Worm (Caenorhabditis elegans) whole organism, L3 larva: Measurements from ENCODE around the gene cdc-25.2.

ENCODE experiments used
- R02D3.7 ChIP-seq: fragments of 150-350 bp; optimal IDR thresholded peaks from 2 replicates; lab custom pipeline; 2014; ENCODE audit warnings: missing biosample characterization, missing genetic modification characterization
- ZK546.5 ChIP-seq: sonication (generic microtip); optimal IDR thresholded peaks from 2 replicates; lab custom pipeline; 2017; ENCODE audit warnings: missing biosample characterization, missing genetic modification characterization
- ceh-16 ChIP-seq: sonication (generic microtip); optimal IDR thresholded peaks from 2 replicates; lab custom pipeline; 2017; ENCODE audit warnings: missing biosample characterization, missing genetic modification characterization
- ceh-28 ChIP-seq: fragments of 150-350 bp; optimal IDR thresholded peaks from 2 replicates; lab custom pipeline; 2014; ENCODE audit warnings: missing biosample characterization, missing genetic modification reagents, missing genetic modification characterization
- ceh-82 ChIP-seq: fragments of 150-350 bp; optimal IDR thresholded peaks from 2 replicates; lab custom pipeline; 2014; ENCODE audit warnings: missing biosample characterization, missing genetic modification characterization
- ceh-9 ChIP-seq: sonication (generic microtip); optimal IDR thresholded peaks from 2 replicates; lab custom pipeline; 2018; ENCODE audit warnings: missing biosample characterization, missing genetic modification characterization
- daf-12 ChIP-seq: fragments of 150-350 bp; optimal IDR thresholded peaks from 2 replicates; lab custom pipeline; 2014; ENCODE audit warnings: missing biosample characterization, missing genetic modification reagents, missing genetic modification characterization
- egl-27 ChIP-seq: sonication (generic microtip); optimal IDR thresholded peaks from 4 replicates; lab custom pipeline; 2017; ENCODE audit warnings: missing biosample characterization, missing genetic modification reagents, missing genetic modification characterization
- egl-5 ChIP-seq: fragments of 150-350 bp; optimal IDR thresholded peaks from 2 replicates; lab custom pipeline; 2017; ENCODE audit warnings: missing biosample characterization, missing genetic modification reagents, missing genetic modification characterization, inconsistent platforms
- elt-1 ChIP-seq: fragments of 150-350 bp; optimal IDR thresholded peaks from 2 replicates; lab custom pipeline; 2014; ENCODE audit warnings: missing biosample characterization, missing genetic modification characterization
- elt-2 ChIP-seq: sonication (generic microtip); optimal IDR thresholded peaks from 2 replicates; lab custom pipeline; 2016; ENCODE audit warnings: missing genetic modification reagents, mild to moderate bottlenecking, missing genetic modification characterization, missing compliant biosample characterization
- eor-1 ChIP-seq, 2 experiments: fragments of 150-350 bp; optimal IDR thresholded peaks; 2 replicates each; lab custom pipeline; 2014 to 2018; ENCODE audit warnings: missing biosample characterization in 2 of 2, missing genetic modification characterization in 2 of 2
- fkh-10 ChIP-seq: sonication (generic microtip); optimal IDR thresholded peaks from 2 replicates; lab custom pipeline; 2017; ENCODE audit warnings: missing biosample characterization, missing genetic modification reagents, missing genetic modification characterization
- fos-1 ChIP-seq: fragments of 150-350 bp; optimal IDR thresholded peaks from 2 replicates; lab custom pipeline; 2014; ENCODE audit warnings: missing biosample characterization, missing genetic modification characterization
- hmg-11 ChIP-seq: sonication (generic microtip); optimal IDR thresholded peaks from 2 replicates; lab custom pipeline; 2016; ENCODE audit warnings: missing genetic modification characterization, missing compliant biosample characterization
- jun-1 ChIP-seq: fragments of 150-350 bp; optimal IDR thresholded peaks from 2 replicates; lab custom pipeline; 2014; ENCODE audit warnings: missing biosample characterization, missing genetic modification reagents, missing genetic modification characterization
- lin-15B ChIP-seq: fragments of 150-350 bp; optimal IDR thresholded peaks from 2 replicates; lab custom pipeline; 2014; ENCODE audit warnings: missing biosample characterization, missing genetic modification characterization
- lin-39 ChIP-seq: fragments of 150-350 bp; optimal IDR thresholded peaks from 2 replicates; lab custom pipeline; 2018; ENCODE audit warnings: missing biosample characterization, missing genetic modification reagents, missing genetic modification characterization
- lsy-12 ChIP-seq: sonication (generic microtip); optimal IDR thresholded peaks from 2 replicates; lab custom pipeline; 2016; ENCODE audit warnings: mild to moderate bottlenecking, missing genetic modification characterization, missing compliant biosample characterization
- mdl-1 ChIP-seq: fragments of 150-350 bp; optimal IDR thresholded peaks from 2 replicates; lab custom pipeline; 2014; ENCODE audit warnings: missing biosample characterization, missing genetic modification characterization
- mml-1 ChIP-seq: fragments of 150-350 bp; sonication (generic microtip); optimal IDR thresholded peaks from 3 replicates; lab custom pipeline; 2014; ENCODE audit warnings: missing biosample characterization, missing genetic modification characterization
- nfya-1 ChIP-seq: sonication (generic microtip); optimal IDR thresholded peaks from 2 replicates; lab custom pipeline; 2017; ENCODE audit warnings: missing genetic modification characterization, mild to moderate bottlenecking, missing compliant biosample characterization, antibody characterized with exemption, moderate library complexity; ENCODE audit not compliant: insufficient read depth
- nhr-12 ChIP-seq: fragments of 150-350 bp; optimal IDR thresholded peaks from 2 replicates; lab custom pipeline; 2014; ENCODE audit warnings: missing biosample characterization, missing genetic modification characterization
- nhr-23 ChIP-seq: fragments of 150-350 bp; optimal IDR thresholded peaks from 2 replicates; lab custom pipeline; 2014; ENCODE audit warnings: missing biosample characterization, missing genetic modification reagents, missing genetic modification characterization
- nhr-237 ChIP-seq: fragments of 150-350 bp; optimal IDR thresholded peaks from 2 replicates; lab custom pipeline; 2014; ENCODE audit warnings: missing biosample characterization, missing genetic modification characterization
- nhr-25 ChIP-seq: sonication (generic microtip); optimal IDR thresholded peaks from 2 replicates; lab custom pipeline; 2017; ENCODE audit warnings: missing biosample characterization, missing genetic modification characterization
- nhr-28 ChIP-seq: fragments of 150-350 bp; optimal IDR thresholded peaks from 2 replicates; lab custom pipeline; 2014; ENCODE audit warnings: missing biosample characterization, missing genetic modification characterization
- nhr-43 ChIP-seq: sonication (generic microtip); optimal IDR thresholded peaks from 2 replicates; lab custom pipeline; 2016; ENCODE audit warnings: mild to moderate bottlenecking, missing genetic modification characterization, missing compliant biosample characterization; ENCODE audit not compliant: poor library complexity, severe bottlenecking
- nhr-76 ChIP-seq: fragments of 150-350 bp; sonication (generic microtip); optimal IDR thresholded peaks from 5 replicates; lab custom pipeline; 2014; ENCODE audit warnings: missing biosample characterization, missing genetic modification characterization
- pha-4 ChIP-seq: fragments of 150-350 bp; optimal IDR thresholded peaks from 2 replicates; lab custom pipeline; 2014; ENCODE audit warnings: missing biosample characterization, missing genetic modification reagents, missing genetic modification characterization
- pqm-1 ChIP-seq: fragments of 150-350 bp; optimal IDR thresholded peaks from 2 replicates; lab custom pipeline; 2017; ENCODE audit warnings: missing biosample characterization, missing genetic modification characterization, inconsistent platforms
- sea-2 ChIP-seq: fragments of 150-350 bp; sonication (generic microtip); optimal IDR thresholded peaks from 4 replicates; lab custom pipeline; 2014; ENCODE audit warnings: missing biosample characterization, missing genetic modification reagents, missing genetic modification characterization
- skn-1 ChIP-seq: fragments of 150-350 bp; optimal IDR thresholded peaks from 2 replicates; lab custom pipeline; 2014; ENCODE audit warnings: missing biosample characterization, missing genetic modification characterization
- unc-39 ChIP-seq: sonication (generic microtip); optimal IDR thresholded peaks from 4 replicates; lab custom pipeline; 2017; ENCODE audit warnings: missing biosample characterization, missing genetic modification characterization
- zag-1 ChIP-seq: fragments of 150-350 bp; optimal IDR thresholded peaks from 2 replicates; lab custom pipeline; 2014; ENCODE audit warnings: missing biosample characterization, missing genetic modification characterization
- ztf-4 ChIP-seq: fragments of 150-350 bp; optimal IDR thresholded peaks from 2 replicates; lab custom pipeline; 2014; ENCODE audit warnings: missing biosample characterization, missing genetic modification characterization

Gene cdc-25.2

DNA sequence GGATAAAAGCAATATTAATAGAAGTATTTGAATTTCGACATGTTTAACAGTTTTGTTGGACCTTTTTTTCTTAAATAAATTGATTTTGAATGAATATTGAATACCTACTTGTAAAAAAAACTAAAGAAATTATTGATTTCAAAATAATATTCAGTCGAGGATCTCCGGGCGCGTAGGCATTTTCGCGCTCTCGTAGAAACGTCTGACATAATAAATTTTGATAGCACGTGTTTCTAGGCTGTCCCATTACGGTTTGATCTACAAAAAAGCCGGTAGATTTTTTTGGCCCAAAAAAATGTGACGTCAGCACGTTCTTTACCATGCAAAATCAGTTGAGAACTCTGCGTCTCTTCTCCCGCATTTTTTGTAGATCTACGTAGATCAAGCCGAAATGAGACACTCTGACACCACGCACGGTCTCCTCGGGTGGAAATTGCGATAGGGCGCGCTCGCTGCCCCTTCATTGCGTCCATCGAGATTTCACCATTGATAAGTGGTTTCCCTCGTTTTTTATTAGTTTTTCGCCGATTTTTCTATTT, 27.7 kb downstream of the cdc-25.2 start:
- TF ChIP-seq lin-39 (no peak), nhr-43 (tag; lab: Kevin White, UChicago) (peak; percentile 54), nhr-23 (tag; lab: Kevin White, UChicago) (peak; percentile 65), ceh-16 (tag; lab: Kevin White, UChicago) (no peak), fos-1 (no peak), ceh-9 (no peak), fkh-10 (GFP tag; lab: Kevin White, UChicago) (no peak)

DNA sequence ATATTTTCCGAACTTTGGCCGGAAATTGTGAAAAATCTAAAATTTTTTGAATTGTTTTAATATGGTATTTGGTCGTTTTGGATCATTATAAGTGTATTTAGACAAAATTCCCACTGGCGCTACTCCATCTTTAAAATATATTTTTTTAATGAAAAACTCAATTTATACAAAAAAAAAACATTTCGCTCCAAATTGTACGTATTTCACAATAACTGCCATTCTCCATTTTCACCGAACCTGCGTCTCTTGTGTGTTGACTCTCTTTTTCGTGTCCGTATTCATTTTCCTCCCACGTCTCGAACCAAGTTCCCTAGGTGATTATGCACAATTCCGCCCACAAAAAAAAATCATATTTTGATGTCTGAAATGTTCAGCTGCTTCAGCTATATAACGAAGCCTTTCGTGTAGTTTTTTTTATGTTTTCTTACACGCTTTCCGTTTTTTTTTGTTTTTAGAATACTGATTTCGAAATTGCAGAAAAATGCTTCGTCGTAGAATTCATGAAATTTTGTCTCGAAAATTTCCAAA, 33.7 kb downstream of the cdc-25.2 start, which contains the start of gene F16B4.2:
F16B4.2 (plus strand) TSS at position 478 of the 528 bp plus-strand sequence.
- TF ChIP-seq hmg-11, result peak; percentile 13
- no peak for TF ChIP-seq lsy-12

DNA sequence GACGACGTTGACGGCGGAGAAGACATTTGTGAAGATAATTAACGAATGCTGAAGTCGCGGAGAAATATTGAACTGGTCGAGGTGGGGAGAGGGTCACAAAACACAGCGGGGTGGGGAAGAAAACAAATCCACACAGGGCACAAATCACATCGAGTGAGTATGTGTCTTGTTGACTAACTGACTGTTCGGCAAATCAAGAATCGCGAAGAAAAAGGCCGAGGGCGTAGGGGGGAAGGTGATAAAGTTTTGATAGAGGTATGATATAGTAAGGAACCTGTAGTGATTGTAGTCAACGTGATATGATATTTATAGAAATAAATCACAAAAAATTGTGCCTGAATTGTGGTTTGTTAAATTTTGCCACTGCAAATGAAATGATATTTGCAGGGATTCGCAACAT, 40.9 kb downstream of the cdc-25.2 start, which contains the start of gene nhr-178:
nhr-178 (minus strand) TSS at position 164 of the 400 bp plus-strand sequence.
- TF ChIP-seq eor-1 (tag; optimal IDR thresholded peaks at IDR 0.05; lab: Kevin White, UChicago) (no peak), daf-12 (tag; lab: Kevin White, UChicago) (no peak), ceh-82 (tag; lab: Kevin White, UChicago) (no peak), hmg-11 (no peak), nhr-43 (tag; lab: Kevin White, UChicago) (no peak), pha-4 (tag; lab: Kevin White, UChicago) (peak; percentile 34), ZK546.5 (tag; lab: Kevin White, UChicago) (no peak), zag-1 (tag; lab: Kevin White, UChicago) (no peak), nhr-23 (tag; lab: Kevin White, UChicago) (peak; percentile 15), nhr-12 (tag; lab: Kevin White, UChicago) (no peak), jun-1 (peak; percentile 59), ztf-4 (tag; lab: Kevin White, UChicago) (no peak), nhr-28 (tag; lab: Kevin White, UChicago) (no peak), sea-2 (GFP tag; lab: Kevin White, UChicago) (no peak), nhr-25 (peak; percentile 9), egl-27 (no peak), egl-5 (tag; lab: Kevin White, UChicago) (no peak), unc-39 (tag; lab: Kevin White, UChicago) (no peak), R02D3.7 (tag; lab: Kevin White, UChicago) (no peak), elt-2 (peak; percentile 86), fkh-10 (GFP tag; lab: Kevin White, UChicago) (no peak), pqm-1 (tag; lab: Kevin White, UChicago) (peak; percentile 79), mdl-1 (tag; lab: Kevin White, UChicago) (peak; percentile 13), nhr-237 (no peak), ceh-28 (peak; percentile 49), nhr-76 (tag; lab: Kevin White, UChicago) (no peak), lin-15B (tag; lab: Kevin White, UChicago) (no peak), mml-1 (tag; lab: Kevin White, UChicago) (no peak)

DNA sequence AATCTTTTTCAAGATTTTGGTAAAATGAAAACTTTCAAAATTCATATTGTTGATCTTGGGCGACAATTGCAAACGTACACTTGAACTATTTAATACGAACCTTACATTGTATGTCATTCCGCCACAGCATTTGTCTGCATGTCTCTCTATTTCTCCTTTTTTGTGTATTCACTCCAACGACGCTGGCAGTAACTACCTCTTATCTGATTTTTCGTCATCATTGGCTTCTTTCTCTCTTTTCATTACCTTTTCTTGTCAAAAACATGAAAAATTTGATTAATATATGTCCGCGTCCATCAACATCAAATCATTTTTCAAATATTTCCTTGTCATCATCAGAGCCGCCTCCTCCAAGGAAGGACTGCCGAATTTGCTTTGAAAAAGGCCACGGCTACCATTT, 43.2 kb downstream of the cdc-25.2 start, which contains the start of gene nhr-177:
nhr-177 (plus strand) TSS at position 167 of the 400 bp plus-strand sequence.
- peak; percentile 34 for TF ChIP-seq elt-1 (tag; lab: Kevin White, UChicago)
- TF ChIP-seq skn-1, result peak; percentile 61
- TF ChIP-seq daf-12 (tag; lab: Kevin White, UChicago), result no peak
- peak; percentile 18 for TF ChIP-seq pqm-1 (tag; lab: Kevin White, UChicago)
- TF ChIP-seq elt-2, result peak; percentile 70

DNA sequence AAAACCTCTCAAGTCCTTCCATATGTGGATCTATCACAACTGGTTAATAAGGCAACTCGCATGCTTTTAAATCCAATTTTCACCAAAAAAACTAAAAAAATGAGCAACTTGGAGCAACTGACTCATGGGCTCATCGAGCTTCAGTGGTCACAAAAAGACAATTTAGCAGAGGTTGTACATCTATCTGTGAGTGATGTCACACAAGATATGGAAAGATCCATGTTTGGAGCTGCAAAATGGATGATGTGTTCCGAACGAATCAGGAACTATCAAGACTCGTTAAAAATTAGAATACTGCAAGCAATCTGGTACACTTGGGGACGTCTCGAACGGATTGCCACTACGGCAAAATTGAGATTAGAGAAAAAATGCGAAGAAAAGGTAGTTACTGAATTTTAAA, 44.7 kb downstream of the cdc-25.2 start:
- TF ChIP-seq nfya-1 (tag; lab: Kevin White, UChicago), result no peak
- TF ChIP-seq pqm-1 (tag; lab: Kevin White, UChicago), result no peak
- TF ChIP-seq sea-2 (GFP tag; lab: Kevin White, UChicago), result no peak
- TF ChIP-seq ceh-16 (tag; lab: Kevin White, UChicago), result no peak
- no peak for TF ChIP-seq mdl-1 (tag; lab: Kevin White, UChicago)
- TF ChIP-seq egl-27, result no peak
- TF ChIP-seq R02D3.7 (tag; lab: Kevin White, UChicago), result no peak
- no peak for TF ChIP-seq ceh-28
